Fruit fly (Drosophila melanogaster) whole organism, embryonic: ENCODE data around the gene Dhpr.

Experiments
- Ada2b ChIP-seq: fragments of 200-800 bp; sonication (Bioruptor generic); IDR thresholded peaks from 2 replicates; pipeline ENCODE4 v1.3.6; 2022; ENCODE audit warnings: missing biosample characterization, missing genetic modification characterization
- Adf1 ChIP-seq: fragments of 200-800 bp; sonication (Bioruptor generic); IDR thresholded peaks from 2 replicates; pipeline ENCODE4 v1.3.6; 2022; ENCODE audit warnings: missing biosample characterization, missing genetic modification characterization
- Aef1 ChIP-seq: fragments of 200-800 bp; sonication (Bioruptor generic); IDR thresholded peaks from 3 replicates; pipeline ENCODE4 v1.3.6; 2022; ENCODE audit warnings: missing biosample characterization, missing genetic modification characterization
- CG10147 ChIP-seq: fragments of 200-800 bp; sonication (Bioruptor generic); optimal IDR thresholded peaks from 2 replicates; lab custom pipeline; 2019; ENCODE audit warnings: missing biosample characterization, mild to moderate bottlenecking, missing genetic modification characterization, moderate library complexity
- CG10321 ChIP-seq: fragments of 200-800 bp; sonication (Bioruptor generic); IDR thresholded peaks from 2 replicates; pipeline ENCODE4 v1.3.6; 2022; ENCODE audit warnings: missing biosample characterization, missing genetic modification characterization
- CG11085 ChIP-seq: fragments of 200-800 bp; sonication (Bioruptor generic); IDR thresholded peaks from 2 replicates; pipeline ENCODE4 v1.3.6; 2022; ENCODE audit warnings: missing biosample characterization, missing genetic modification characterization
- CG11504 ChIP-seq: fragments of 200-800 bp; sonication (Bioruptor generic); optimal IDR thresholded peaks from 3 replicates; lab custom pipeline; 2019; ENCODE audit warnings: missing biosample characterization, mild to moderate bottlenecking, missing genetic modification characterization, moderate library complexity
- CG12391 ChIP-seq: fragments of 200-800 bp; sonication (Bioruptor generic); optimal IDR thresholded peaks from 3 replicates; lab custom pipeline; 2018; ENCODE audit warnings: missing biosample characterization, mild to moderate bottlenecking, missing genetic modification characterization, moderate library complexity
- CG12659 ChIP-seq: fragments of 200-800 bp; sonication (Bioruptor generic); optimal IDR thresholded peaks from 3 replicates; lab custom pipeline; 2017; ENCODE audit warnings: mild to moderate bottlenecking, missing biosample characterization, missing genetic modification reagents, missing genetic modification characterization
- CG13287 ChIP-seq: fragments of 200-800 bp; sonication (Bioruptor generic); IDR thresholded peaks from 2 replicates; pipeline ENCODE4 v1.3.6; 2022; ENCODE audit warnings: missing biosample characterization, missing genetic modification characterization; ENCODE audit not compliant: partially characterized antibody
- CG13424 ChIP-seq: fragments of 200-800 bp; sonication (Bioruptor generic); optimal IDR thresholded peaks from 2 replicates; lab custom pipeline; 2019; ENCODE audit warnings: missing biosample characterization, mild to moderate bottlenecking, missing genetic modification characterization, moderate library complexity
- CG13894 ChIP-seq: fragments of 200-800 bp; sonication (Bioruptor generic); optimal IDR thresholded peaks from 3 replicates; lab custom pipeline; 2018; ENCODE audit warnings: missing biosample characterization, mild to moderate bottlenecking, missing genetic modification characterization, moderate library complexity
- CG17186 ChIP-seq: fragments of 200-800 bp; sonication (Bioruptor generic); optimal IDR thresholded peaks from 3 replicates; lab custom pipeline; 2017; ENCODE audit warnings: missing biosample characterization, missing genetic modification reagents, missing genetic modification characterization
- CG17385 ChIP-seq: fragments of 200-800 bp; sonication (Bioruptor generic); optimal IDR thresholded peaks from 3 replicates; lab custom pipeline; 2018; ENCODE audit warnings: missing biosample characterization, mild to moderate bottlenecking, missing genetic modification characterization
- CG3163 ChIP-seq: fragments of 200-800 bp; sonication (Bioruptor generic); optimal IDR thresholded peaks from 3 replicates; lab custom pipeline; 2016; ENCODE audit warnings: missing biosample characterization, missing genetic modification characterization
- CG3847 ChIP-seq: fragments of 200-800 bp; sonication (Bioruptor generic); IDR thresholded peaks from 2 replicates; pipeline ENCODE4 v1.3.6; 2022; ENCODE audit warnings: missing biosample characterization, missing genetic modification characterization
- CG4328 ChIP-seq: fragments of 200-800 bp; sonication (Bioruptor generic); optimal IDR thresholded peaks from 3 replicates; lab custom pipeline; 2017; ENCODE audit warnings: missing biosample characterization, missing genetic modification reagents, missing genetic modification characterization
- CG9876 ChIP-seq: fragments of 200-800 bp; sonication (Bioruptor generic); optimal IDR thresholded peaks from 2 replicates; lab custom pipeline; 2016; ENCODE audit warnings: missing biosample characterization, missing genetic modification characterization
- CG9932 ChIP-seq: fragments of 200-800 bp; sonication (Bioruptor generic); IDR thresholded peaks from 2 replicates; pipeline ENCODE4 v1.3.6; 2022; ENCODE audit warnings: missing biosample characterization, missing genetic modification characterization
- Dref ChIP-seq: fragments of 200-800 bp; sonication (Bioruptor generic); IDR thresholded peaks from 2 replicates; pipeline ENCODE4 v1.3.6; 2022; ENCODE audit warnings: missing biosample characterization, missing genetic modification characterization
- ERR ChIP-seq: fragments of 200-800 bp; sonication (Bioruptor generic); optimal IDR thresholded peaks from 2 replicates; lab custom pipeline; 2016; ENCODE audit warnings: missing biosample characterization, missing genetic modification characterization
- Fer2 ChIP-seq: fragments of 200-800 bp; sonication (Bioruptor generic); optimal IDR thresholded peaks from 2 replicates; lab custom pipeline; 2018; ENCODE audit warnings: missing biosample characterization, mild to moderate bottlenecking, missing genetic modification characterization, moderate library complexity
- HLHmδ ChIP-seq: fragments of 200-800 bp; sonication (Bioruptor generic); optimal IDR thresholded peaks from 2 replicates; lab custom pipeline; 2018; ENCODE audit warnings: missing biosample characterization, mild to moderate bottlenecking, missing genetic modification characterization, moderate library complexity
- HmgZ ChIP-seq: fragments of 200-800 bp; sonication (Bioruptor generic); optimal IDR thresholded peaks from 2 replicates; lab custom pipeline; 2018; ENCODE audit warnings: missing biosample characterization, mild to moderate bottlenecking, missing genetic modification characterization
- Hmr ChIP-seq: fragments of 200-800 bp; sonication (Bioruptor generic); optimal IDR thresholded peaks from 3 replicates; lab custom pipeline; 2017; ENCODE audit warnings: mild to moderate bottlenecking, missing biosample characterization, missing genetic modification reagents, missing genetic modification characterization
- Hsf ChIP-seq: fragments of 200-800 bp; sonication (Bioruptor generic); optimal IDR thresholded peaks from 3 replicates; lab custom pipeline; 2016; ENCODE audit warnings: missing biosample characterization, missing genetic modification characterization
- Kr ChIP-seq: fragments of 200-800 bp; sonication (Bioruptor generic); optimal IDR thresholded peaks from 2 replicates; lab custom pipeline; 2017; ENCODE audit warnings: missing biosample characterization, mild to moderate bottlenecking, missing genetic modification characterization
- MTF-1 ChIP-seq: fragments of 200-800 bp; sonication (Bioruptor generic); optimal IDR thresholded peaks from 2 replicates; lab custom pipeline; 2018; ENCODE audit warnings: missing biosample characterization, mild to moderate bottlenecking, missing genetic modification characterization, borderline replicate concordance
- Mad ChIP-seq: fragments of 200-800 bp; sonication (Bioruptor generic); optimal IDR thresholded peaks from 2 replicates; lab custom pipeline; 2016; ENCODE audit warnings: missing biosample characterization, missing genetic modification characterization
- Max ChIP-seq: fragments of 200-800 bp; sonication (Bioruptor generic); optimal IDR thresholded peaks from 2 replicates; lab custom pipeline; 2016; ENCODE audit warnings: missing biosample characterization, mild to moderate bottlenecking, missing genetic modification characterization
- Pdp1 ChIP-seq, 2 experiments: fragments of 200-800 bp; sonication (Bioruptor generic); optimal IDR thresholded peaks; 3 replicates each; lab custom pipeline; 2016; ENCODE audit warnings: missing biosample characterization in 2 of 2, missing genetic modification characterization in 2 of 2, mild to moderate bottlenecking in 1 of 2, moderate library complexity in 1 of 2
- Sox102F ChIP-seq: fragments of 200-800 bp; sonication (Bioruptor generic); optimal IDR thresholded peaks from 2 replicates; lab custom pipeline; 2018; ENCODE audit warnings: missing biosample characterization, mild to moderate bottlenecking, missing genetic modification characterization, moderate library complexity
- Stat92E ChIP-seq, 3 experiments: fragments of >200 bp in 2 of 3; fragments of 200-800 bp in 1 of 3; sonication (Bioruptor generic) in 1 of 3; optimal IDR thresholded peaks; 2 replicates each; lab custom pipeline; 2017 to 2019; ENCODE audit warnings: missing biosample characterization in 3 of 3, missing genetic modification characterization in 3 of 3, mild to moderate bottlenecking in 1 of 3, moderate library complexity in 1 of 3
- Trl ChIP-seq, 3 experiments: fragments of >200 bp in 2 of 3; fragments of 200-800 bp in 1 of 3; sonication (Bioruptor generic) in 1 of 3; optimal IDR thresholded peaks; 2 replicates in 1 of 3; 3 replicates in 2 of 3; lab custom pipeline; 2016 to 2017; ENCODE audit warnings: missing biosample characterization in 1 of 3, missing genetic modification characterization in 1 of 3
- Xbp1 ChIP-seq: fragments of 200-800 bp; sonication (Bioruptor generic); optimal IDR thresholded peaks from 3 replicates; lab custom pipeline; 2016; ENCODE audit warnings: missing biosample characterization, mild to moderate bottlenecking, missing genetic modification characterization
- crp ChIP-seq, 2 experiments: fragments of 200-800 bp; sonication (Bioruptor generic); optimal IDR thresholded peaks; 2 replicates in 1 of 2; 3 replicates in 1 of 2; lab custom pipeline; 2017; ENCODE audit warnings: missing biosample characterization in 2 of 2, missing genetic modification characterization in 2 of 2, mild to moderate bottlenecking in 1 of 2, moderate library complexity in 1 of 2
- ftz-f1 ChIP-seq: fragments of 200-800 bp; sonication (Bioruptor generic); optimal IDR thresholded peaks from 2 replicates; lab custom pipeline; 2016; ENCODE audit warnings: missing biosample characterization, missing genetic modification characterization
- her ChIP-seq: fragments of 200-800 bp; sonication (Bioruptor generic); optimal IDR thresholded peaks from 2 replicates; lab custom pipeline; 2016; ENCODE audit warnings: missing biosample characterization, missing genetic modification characterization
- hkb ChIP-seq, 2 experiments: fragments of 200-800 bp in 1 of 2; fragments of >200 bp in 1 of 2; sonication (Bioruptor generic) in 1 of 2; IDR thresholded peaks in 1 of 2; optimal IDR thresholded peaks in 1 of 2; 2 replicates each; pipeline versions ENCODE4 v1.3.6 to Lab custom; 2017 to 2022; ENCODE audit warnings: missing biosample characterization in 1 of 2, missing genetic modification characterization in 1 of 2
- kni ChIP-seq: fragments of 200-800 bp; sonication (Bioruptor generic); optimal IDR thresholded peaks from 3 replicates; lab custom pipeline; 2017; ENCODE audit warnings: mild to moderate bottlenecking, missing biosample characterization, missing genetic modification reagents, missing genetic modification characterization
- oc ChIP-seq: fragments of 200-800 bp; sonication (Bioruptor generic); optimal IDR thresholded peaks from 2 replicates; lab custom pipeline; 2018; ENCODE audit warnings: missing biosample characterization, mild to moderate bottlenecking, missing genetic modification characterization, moderate library complexity
- onecut ChIP-seq: fragments of 200-800 bp; sonication (Bioruptor generic); IDR thresholded peaks from 2 replicates; pipeline ENCODE4 v1.3.6; 2022; ENCODE audit warnings: missing biosample characterization, missing genetic modification characterization
- pho ChIP-seq: fragments of 200-800 bp; sonication (Bioruptor generic); optimal IDR thresholded peaks from 2 replicates; lab custom pipeline; 2016; ENCODE audit warnings: missing biosample characterization, missing genetic modification characterization
- phol ChIP-seq: fragments of 200-800 bp; sonication (Bioruptor generic); optimal IDR thresholded peaks from 3 replicates; lab custom pipeline; 2018; ENCODE audit warnings: missing biosample characterization, mild to moderate bottlenecking, missing genetic modification characterization, moderate library complexity
- psq ChIP-seq: fragments of 200-800 bp; sonication (Bioruptor generic); optimal IDR thresholded peaks from 2 replicates; lab custom pipeline; 2017; ENCODE audit warnings: missing biosample characterization, missing genetic modification characterization
- repo ChIP-seq: fragments of 200-800 bp; sonication (Bioruptor generic); optimal IDR thresholded peaks from 2 replicates; lab custom pipeline; 2016; ENCODE audit warnings: missing biosample characterization, missing genetic modification characterization
- slbo ChIP-seq: fragments of 200-800 bp; sonication (Bioruptor generic); IDR thresholded peaks from 2 replicates; pipeline ENCODE4 v1.3.6; 2022; ENCODE audit warnings: missing biosample characterization, missing genetic modification characterization
- zfh1 ChIP-seq: fragments of 200-800 bp; sonication (Bioruptor generic); IDR thresholded peaks from 3 replicates; pipeline ENCODE4 v1.3.6; 2022; ENCODE audit warnings: missing biosample characterization, missing genetic modification characterization
- zfh2 ChIP-seq: fragments of 200-800 bp; sonication (Bioruptor generic); optimal IDR thresholded peaks from 2 replicates; lab custom pipeline; 2016; ENCODE audit warnings: missing biosample characterization, missing genetic modification characterization

Gene Dhpr

DNA sequence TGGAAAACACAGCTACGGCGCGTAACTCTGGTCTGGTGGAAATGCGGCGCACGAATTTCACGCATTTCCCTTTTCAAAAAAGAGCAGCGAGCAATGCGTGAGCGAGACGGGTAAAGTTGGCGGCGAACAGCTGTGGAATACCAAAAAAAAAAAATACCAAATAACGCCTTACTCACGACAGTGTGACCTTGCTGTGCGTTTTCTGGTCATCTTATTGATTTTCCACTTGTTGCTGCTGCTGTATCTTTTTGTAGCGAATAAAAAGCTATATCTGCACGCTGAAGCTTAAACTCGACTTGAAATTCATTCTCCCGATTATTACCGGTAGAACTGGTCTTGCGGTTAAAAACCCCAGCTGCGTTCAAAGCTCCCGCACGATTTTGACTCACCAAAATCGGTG lies at the start of gene Dhpr, which contains the start of gene bol:
Dhpr (plus strand) TSS at position 212 of the 400 bp plus-strand sequence.
bol (minus strand) TSS at position 57 of the 400 bp plus-strand sequence.
- TF ChIP-seq pho (GFP tag; lab: Kevin White, UChicago) (peak; percentile 14), Adf1 (peak; percentile 68), CG12659 (GFP tag; lab: Kevin White, UChicago) (peak; percentile 85), Ada2b (GFP tag; lab: Robert Waterston, UW) (no peak), CG11504 (peak; percentile 38), Kr (no peak), Dref (GFP tag; lab: Robert Waterston, UW) (peak; percentile 42), CG11085 (GFP tag; lab: Robert Waterston, UW) (no peak), CG9876 (GFP tag; lab: Kevin White, UChicago) (no peak), Fer2 (no peak), Hsf (no peak), crp (GFP tag; optimal IDR thresholded peaks at IDR 0.05; lab: Kevin White, UChicago) (peak; percentile 76 to 97), ERR (GFP tag; lab: Kevin White, UChicago) (no peak), CG10147 (GFP tag; lab: Kevin White, UChicago) (no peak), CG4328 (GFP tag; lab: Kevin White, UChicago) (no peak), onecut (GFP tag; lab: Robert Waterston, UW) (peak; percentile 100), Mad (GFP tag; lab: Kevin White, UChicago) (peak; percentile 0), Max (GFP tag; lab: Kevin White, UChicago) (peak; percentile 16), Aef1 (GFP tag; lab: Robert Waterston, UW) (no peak), kni (GFP tag; lab: Kevin White, UChicago) (no peak), oc (tag; lab: Kevin White, UChicago) (peak; percentile 26), HmgZ (tag; lab: Kevin White, UChicago) (peak; percentile 76), CG12391 (peak; percentile 12), zfh1 (GFP tag; lab: Robert Waterston, UW) (peak; percentile 4; the same call in 1 of the 3 replicates), CG17186 (GFP tag; lab: Kevin White, UChicago) (peak; percentile 67), CG13287 (GFP tag; lab: Robert Waterston, UW) (peak; percentile 75), Sox102F (GFP tag; lab: Kevin White, UChicago) (no peak), CG3163 (GFP tag; lab: Kevin White, UChicago) (peak; percentile 16), Pdp1 (GFP tag; optimal IDR thresholded peaks at IDR 0.05; lab: Kevin White, UChicago) (peak in 1 of 2 experiments; percentile 44), CG13424 (tag; lab: Kevin White, UChicago) (no peak), slbo (GFP tag; lab: Robert Waterston, UW) (no peak), Trl (optimal IDR thresholded peaks at IDR 0.05; lab: Kevin White, UChicago) (peak in 1 of 2 experiments; percentile 23), Trl (GFP tag; optimal IDR thresholded peaks at IDR 0.05; lab: Kevin White, UChicago) (no peak), Hmr (GFP tag; lab: Kevin White, UChicago) (peak; percentile 45), MTF-1 (GFP tag; lab: Kevin White, UChicago) (peak; percentile 31), hkb (optimal IDR thresholded peaks at IDR 0.05; lab: Kevin White, UChicago) (no peak), hkb (GFP tag; IDR thresholded peaks at IDR 0.05; lab: Robert Waterston, UW) (peak; percentile 33; the same call in 1 of the 2 replicates), CG3847 (GFP tag; lab: Robert Waterston, UW) (peak; percentile 38; the same call in 1 of the 2 replicates), HLHmδ (peak; percentile 72), CG13894 (tag; lab: Kevin White, UChicago) (peak; percentile 68), phol (tag; lab: Kevin White, UChicago) (peak; percentile 29), Stat92E (GFP tag; optimal IDR thresholded peaks at IDR 0.05; lab: Kevin White, UChicago) (no peak), ftz-f1 (GFP tag; lab: Kevin White, UChicago) (no peak), repo (GFP tag; lab: Kevin White, UChicago) (peak; percentile 21), psq (no peak), CG10321 (GFP tag; lab: Robert Waterston, UW) (peak; percentile 64), CG9932 (GFP tag; lab: Robert Waterston, UW) (peak; percentile 26; the same call in 1 of the 2 replicates), zfh2 (GFP tag; lab: Kevin White, UChicago) (no peak), CG17385 (GFP tag; lab: Kevin White, UChicago) (peak; percentile 6), her (peak; percentile 50), Xbp1 (GFP tag; lab: Kevin White, UChicago) (no peak)
